Worm (Caenorhabditis elegans) whole organism, late embryonic: ENCODE results near the gene fbxb-47.
"Not testable (repeated sequence)": the region's sequence is repeated elsewhere in the genome, so short reads cannot be mapped to it uniquely, and the experiment has no call there.

Experiments
- F13H6.1 ChIP-seq: sonication (generic microtip); optimal IDR thresholded peaks from 2 replicates; lab custom pipeline; 2016; ENCODE audit warnings: missing genetic modification characterization, missing compliant biosample characterization
- K02D7.2 ChIP-seq: sonication (generic microtip); optimal IDR thresholded peaks from 2 replicates; lab custom pipeline; 2017; ENCODE audit warnings: mild to moderate bottlenecking, missing genetic modification characterization, missing compliant biosample characterization
- Y22D7AL.16 ChIP-seq: sonication (generic microtip); optimal IDR thresholded peaks from 2 replicates; lab custom pipeline; 2016; ENCODE audit warnings: missing genetic modification characterization, missing compliant biosample characterization
- ahr-1 ChIP-seq: sonication (generic microtip); optimal IDR thresholded peaks from 2 replicates; lab custom pipeline; 2016; ENCODE audit warnings: missing genetic modification characterization, missing compliant biosample characterization
- ceh-2 ChIP-seq: sonication (generic microtip); optimal IDR thresholded peaks from 2 replicates; lab custom pipeline; 2016; ENCODE audit warnings: missing genotype, missing genetic modification characterization, missing compliant biosample characterization
- ceh-22 ChIP-seq: sonication (generic microtip); optimal IDR thresholded peaks from 2 replicates; lab custom pipeline; 2017; ENCODE audit warnings: missing biosample characterization, missing genetic modification characterization
- ceh-31 ChIP-seq: sonication (generic microtip); optimal IDR thresholded peaks from 2 replicates; lab custom pipeline; 2016; ENCODE audit warnings: missing genetic modification characterization, missing compliant biosample characterization
- ceh-34 ChIP-seq: sonication (generic microtip); optimal IDR thresholded peaks from 2 replicates; lab custom pipeline; 2016; ENCODE audit warnings: mild to moderate bottlenecking, missing genetic modification characterization, missing compliant biosample characterization
- dve-1 ChIP-seq: sonication (generic microtip); optimal IDR thresholded peaks from 2 replicates; lab custom pipeline; 2017; ENCODE audit warnings: antibody characterized with exemption, mild to moderate bottlenecking, missing genetic modification characterization, missing compliant biosample characterization
- elt-2 ChIP-seq: sonication (generic microtip); optimal IDR thresholded peaks from 2 replicates; lab custom pipeline; 2016; ENCODE audit warnings: missing genetic modification reagents, missing genetic modification characterization, missing compliant biosample characterization
- eyg-1 ChIP-seq: sonication (generic microtip); optimal IDR thresholded peaks from 2 replicates; lab custom pipeline; 2016; ENCODE audit warnings: missing genotype, missing genetic modification characterization, missing compliant biosample characterization
- fkh-6 ChIP-seq: sonication (generic microtip); optimal IDR thresholded peaks from 2 replicates; lab custom pipeline; 2016; ENCODE audit warnings: missing genetic modification characterization, missing compliant biosample characterization
- gmeb-2 ChIP-seq: sonication (generic microtip); optimal IDR thresholded peaks from 2 replicates; lab custom pipeline; 2016; ENCODE audit warnings: missing genetic modification characterization, inconsistent platforms, missing compliant biosample characterization
- hlh-15 ChIP-seq: sonication (generic microtip); optimal IDR thresholded peaks from 2 replicates; lab custom pipeline; 2016; ENCODE audit warnings: missing genetic modification characterization, missing compliant biosample characterization
- hlh-30 ChIP-seq: sonication (generic microtip); optimal IDR thresholded peaks from 2 replicates; lab custom pipeline; 2017; ENCODE audit warnings: antibody characterized with exemption, missing genetic modification characterization, missing compliant biosample characterization; ENCODE audit not compliant: insufficient read depth
- hlh-6 ChIP-seq: sonication (generic microtip); optimal IDR thresholded peaks from 2 replicates; lab custom pipeline; 2016; ENCODE audit warnings: missing genotype, missing genetic modification characterization, missing compliant biosample characterization
- lim-6 ChIP-seq: sonication (generic microtip); optimal IDR thresholded peaks from 2 replicates; lab custom pipeline; 2016; ENCODE audit warnings: missing genetic modification characterization, missing compliant biosample characterization
- madf-2 ChIP-seq: sonication (generic microtip); optimal IDR thresholded peaks from 2 replicates; lab custom pipeline; 2017; ENCODE audit warnings: missing genetic modification characterization, missing compliant biosample characterization
- mec-3 ChIP-seq: sonication (generic microtip); optimal IDR thresholded peaks from 2 replicates; lab custom pipeline; 2016; ENCODE audit warnings: borderline replicate concordance, missing genetic modification characterization, missing compliant biosample characterization
- nfya-1 ChIP-seq: sonication (generic microtip); optimal IDR thresholded peaks from 2 replicates; lab custom pipeline; 2017; ENCODE audit warnings: missing genetic modification characterization, mild to moderate bottlenecking, missing compliant biosample characterization, antibody characterized with exemption, moderate library complexity
- nhr-11 ChIP-seq: fragments of 150-350 bp; optimal IDR thresholded peaks from 2 replicates; lab custom pipeline; 2014; ENCODE audit warnings: missing biosample characterization, missing genetic modification characterization
- npax-4 ChIP-seq: sonication (generic microtip); optimal IDR thresholded peaks from 2 replicates; lab custom pipeline; 2016; ENCODE audit warnings: missing genetic modification characterization, missing compliant biosample characterization
- odd-2 ChIP-seq: sonication (generic microtip); optimal IDR thresholded peaks from 2 replicates; lab custom pipeline; 2017; ENCODE audit warnings: antibody characterized with exemption, mild to moderate bottlenecking, missing genetic modification characterization, missing compliant biosample characterization
- pat-9 ChIP-seq: fragments of 200-800 bp; sonication (Bioruptor generic); optimal IDR thresholded peaks from 2 replicates; lab custom pipeline; 2018; ENCODE audit warnings: mild to moderate bottlenecking, missing genetic modification characterization, moderate library complexity, missing compliant biosample characterization
- pha-2 ChIP-seq: sonication (generic microtip); optimal IDR thresholded peaks from 2 replicates; lab custom pipeline; 2017; ENCODE audit warnings: mild to moderate bottlenecking, missing genetic modification characterization, missing compliant biosample characterization
- pha-4 ChIP-seq: fragments of 150-350 bp; optimal IDR thresholded peaks from 2 replicates; lab custom pipeline; 2018; ENCODE audit warnings: missing biosample characterization, missing genetic modification reagents, missing genetic modification characterization
- pqm-1 ChIP-seq: sonication (generic microtip); optimal IDR thresholded peaks from 2 replicates; lab custom pipeline; 2016; ENCODE audit warnings: missing genetic modification characterization, missing compliant biosample characterization
- ref-2 ChIP-seq: sonication (generic microtip); optimal IDR thresholded peaks from 2 replicates; lab custom pipeline; 2016; ENCODE audit warnings: missing genetic modification characterization, missing compliant biosample characterization
- sox-2 ChIP-seq: fragments of 200-800 bp; sonication (Bioruptor generic); IDR thresholded peaks from 2 replicates; pipeline ENCODE4 v1.3.6; 2022; ENCODE audit warnings: missing genetic modification reagents, missing genetic modification characterization, missing compliant biosample characterization
- tbx-2 ChIP-seq: sonication (generic microtip); optimal IDR thresholded peaks from 2 replicates; lab custom pipeline; 2016; ENCODE audit warnings: missing genetic modification characterization, missing compliant biosample characterization
- ttx-3 ChIP-seq: sonication (generic microtip); optimal IDR thresholded peaks from 2 replicates; lab custom pipeline; 2016; ENCODE audit warnings: missing genetic modification reagents, missing genetic modification characterization, missing compliant biosample characterization
- unc-3 ChIP-seq, 2 experiments: fragments of 200-800 bp in 1 of 2; sonication (Bioruptor generic) in 1 of 2; sonication (generic microtip) in 1 of 2; conservative IDR thresholded peaks in 1 of 2; optimal IDR thresholded peaks in 1 of 2; 2 replicates each; pipeline versions ENCODE4 v1.3.6 to Lab custom; 2016 to 2022; ENCODE audit warnings: missing compliant biosample characterization in 2 of 2, missing genetic modification characterization in 2 of 2, missing genetic modification reagents in 1 of 2
- unc-42 ChIP-seq: sonication (generic microtip); optimal IDR thresholded peaks from 2 replicates; lab custom pipeline; 2016; ENCODE audit warnings: missing genotype, missing genetic modification characterization, missing compliant biosample characterization
- unc-55 ChIP-seq: sonication (generic microtip); optimal IDR thresholded peaks from 2 replicates; lab custom pipeline; 2017; ENCODE audit warnings: missing biosample characterization, missing genetic modification reagents, missing genetic modification characterization
- zip-5 ChIP-seq: sonication (generic microtip); optimal IDR thresholded peaks from 2 replicates; lab custom pipeline; 2016; ENCODE audit warnings: missing genetic modification characterization, missing compliant biosample characterization

fbxb-47 gene

ce11 chrII:1666025-1666424 is 37.2 kb downstream of the fbxb-47 start, which contains the start of gene srlf-29:
TSS of gene srlf-29 (plus strand) at chrII:1666325.
- no peak for TF ChIP-seq K02D7.2
- TF ChIP-seq hlh-15 (tag; lab: Kevin White, UChicago), result no peak
- TF ChIP-seq pat-9 (tag; lab: Kevin White, UChicago), result no peak
- TF ChIP-seq pqm-1, result no peak
- no peak for TF ChIP-seq odd-2
- no peak for TF ChIP-seq F13H6.1 (tag; lab: Kevin White, UChicago)
- TF ChIP-seq sox-2, result no peak
- no peak for TF ChIP-seq gmeb-2 (tag; lab: Kevin White, UChicago)
- TF ChIP-seq ceh-2, result no peak
- TF ChIP-seq ahr-1 (tag; lab: Kevin White, UChicago), result no peak
- no peak for TF ChIP-seq nhr-11
- no peak for TF ChIP-seq npax-4 (tag; lab: Kevin White, UChicago)
- no peak for TF ChIP-seq zip-5 (tag; lab: Kevin White, UChicago)
- TF ChIP-seq madf-2 (tag; lab: Kevin White, UChicago), result no peak
- TF ChIP-seq pha-4, result no peak
- TF ChIP-seq ceh-22 (tag; lab: Kevin White, UChicago), result no peak
- no peak for TF ChIP-seq unc-55 (GFP tag; lab: Kevin White, UChicago)
- TF ChIP-seq eyg-1, result no peak

ce11 chrII:1663516-1663915 is 39.7 kb downstream of the fbxb-47 start, which contains the start of gene duxl-1:
TSS of gene duxl-1 (plus strand) at chrII:1663699.
- no peak for TF ChIP-seq zip-5 (tag; lab: Kevin White, UChicago)
- peak; percentile 42 for TF ChIP-seq hlh-30
- TF ChIP-seq elt-2 (tag; lab: Kevin White, UChicago), result peak; percentile 40
- peak; percentile 15 for TF ChIP-seq tbx-2 (tag; lab: Kevin White, UChicago)
- peak; percentile 25 for TF ChIP-seq ref-2 (tag; lab: Kevin White, UChicago)

- no peak for TF ChIP-seq lim-6 (tag; lab: Kevin White, UChicago)
- no peak for TF ChIP-seq eyg-1
- TF ChIP-seq ceh-31 (tag; lab: Kevin White, UChicago), result no peak
- TF ChIP-seq hlh-30, result no peak
- TF ChIP-seq ttx-3 (tag; lab: Kevin White, UChicago), result no peak
- no peak for TF ChIP-seq unc-3 (GFP tag; conservative IDR thresholded peaks at IDR 0.05; lab: Robert Waterston, UW)
- TF ChIP-seq unc-3 (tag; optimal IDR thresholded peaks at IDR 0.05; lab: Kevin White, UChicago), result no peak
- TF ChIP-seq dve-1 (tag; lab: Kevin White, UChicago), result no peak
- TF ChIP-seq elt-2 (tag; lab: Kevin White, UChicago), result no peak
- no peak for TF ChIP-seq Y22D7AL.16
- TF ChIP-seq F13H6.1 (tag; lab: Kevin White, UChicago), result no peak
- TF ChIP-seq pha-2 (tag; lab: Kevin White, UChicago), result no peak
- TF ChIP-seq unc-42 (tag; lab: Kevin White, UChicago), result no peak
- TF ChIP-seq ceh-34 (tag; lab: Kevin White, UChicago), result no peak
- no peak for TF ChIP-seq mec-3 (tag; lab: Kevin White, UChicago)
- no peak for TF ChIP-seq nfya-1 (tag; lab: Kevin White, UChicago)
- TF ChIP-seq madf-2 (tag; lab: Kevin White, UChicago), result no peak
- TF ChIP-seq, all 69 proteins: peak for 0
Observed at ce11 chrII:1662881-1663280, 40.4 kb downstream of the fbxb-47 start, which contains the start of gene ZC204.14. TSS of gene ZC204.14 (minus strand) at chrII:1662949.

- TF ChIP-seq hlh-6; fkh-6 (tag; lab: Kevin White, UChicago); unc-55 (GFP tag; lab: Kevin White, UChicago): not testable (repeated sequence)
Observed at ce11 chrII:1660888-1661287, 42.4 kb downstream of the fbxb-47 start, which contains the start of gene ZC204.13. TSS of gene ZC204.13 (minus strand) at chrII:1660988.
